Fruit fly (Drosophila melanogaster) whole organism, embryonic: ENCODE measurements around the gene Arpc1.

Source experiments
- Atf3 ChIP-seq: fragments of 200-800 bp; sonication (Bioruptor generic); optimal IDR thresholded peaks from 3 replicates; lab custom pipeline; 2016; ENCODE audit warnings: missing biosample characterization, missing genetic modification characterization
- CG11695 ChIP-seq: fragments of 200-800 bp; sonication (Bioruptor generic); IDR thresholded peaks from 3 replicates; pipeline ENCODE4 v1.3.6; 2022; ENCODE audit warnings: missing biosample characterization, missing genetic modification characterization
- CG11696 ChIP-seq: fragments of 200-800 bp; sonication (Bioruptor generic); IDR thresholded peaks from 2 replicates; pipeline ENCODE4 v1.3.6; 2022; ENCODE audit warnings: missing biosample characterization, missing genetic modification characterization
- CG12071 ChIP-seq: fragments of 200-800 bp; sonication (Bioruptor generic); optimal IDR thresholded peaks from 3 replicates; lab custom pipeline; 2018; ENCODE audit warnings: missing biosample characterization, mild to moderate bottlenecking, missing genetic modification characterization
- CG15269 ChIP-seq: fragments of 200-800 bp; sonication (Bioruptor generic); optimal IDR thresholded peaks from 2 replicates; lab custom pipeline; 2018; ENCODE audit warnings: missing biosample characterization, mild to moderate bottlenecking, missing genetic modification characterization, moderate library complexity
- CG1647 ChIP-seq: fragments of 200-800 bp; sonication (Bioruptor generic); optimal IDR thresholded peaks from 3 replicates; lab custom pipeline; 2016; ENCODE audit warnings: missing biosample characterization, missing genetic modification characterization
- CG17186 ChIP-seq: fragments of 200-800 bp; sonication (Bioruptor generic); optimal IDR thresholded peaks from 3 replicates; lab custom pipeline; 2017; ENCODE audit warnings: missing biosample characterization, missing genetic modification reagents, missing genetic modification characterization
- CG17328 ChIP-seq: fragments of 200-800 bp; sonication (Bioruptor generic); IDR thresholded peaks from 2 replicates; pipeline ENCODE4 v1.3.6; 2022; ENCODE audit warnings: missing biosample characterization, missing genetic modification characterization
- CG1832 ChIP-seq: fragments of 200-800 bp; sonication (Bioruptor generic); optimal IDR thresholded peaks from 2 replicates; lab custom pipeline; 2017; ENCODE audit warnings: missing biosample characterization, mild to moderate bottlenecking, missing genetic modification characterization, inconsistent platforms
- CG3065 ChIP-seq: fragments of 200-800 bp; sonication (Bioruptor generic); optimal IDR thresholded peaks from 2 replicates; lab custom pipeline; 2016; ENCODE audit warnings: missing biosample characterization, missing genetic modification characterization
- CG3838 ChIP-seq: fragments of 200-800 bp; sonication (Bioruptor generic); optimal IDR thresholded peaks from 3 replicates; lab custom pipeline; 2016; ENCODE audit warnings: missing biosample characterization, missing genetic modification characterization
- CG5180 ChIP-seq: fragments of 200-800 bp; sonication (Bioruptor generic); optimal IDR thresholded peaks from 3 replicates; lab custom pipeline; 2017; ENCODE audit warnings: missing biosample characterization, missing genetic modification characterization, mild to moderate bottlenecking, moderate library complexity, missing genetic modification reagents
- CG5953 ChIP-seq: fragments of 200-800 bp; sonication (Bioruptor generic); IDR thresholded peaks from 2 replicates; pipeline ENCODE4 v1.3.6; 2022; ENCODE audit warnings: missing biosample characterization, missing genetic modification characterization
- CG6791 ChIP-seq: fragments of 200-800 bp; sonication (Bioruptor generic); IDR thresholded peaks from 3 replicates; pipeline ENCODE4 v1.3.6; 2022; ENCODE audit warnings: missing biosample characterization, missing genetic modification characterization; ENCODE audit not compliant: partially characterized antibody
- CG8359 ChIP-seq: fragments of 200-800 bp; sonication (Bioruptor generic); optimal IDR thresholded peaks from 2 replicates; lab custom pipeline; 2017; ENCODE audit warnings: missing biosample characterization, mild to moderate bottlenecking, missing genetic modification characterization, borderline replicate concordance
- CG8944 ChIP-seq: fragments of 200-800 bp; sonication (Bioruptor generic); optimal IDR thresholded peaks from 3 replicates; lab custom pipeline; 2016; ENCODE audit warnings: missing biosample characterization, missing genetic modification characterization
- CTCF ChIP-seq: fragments of 200-800 bp; sonication (Bioruptor generic); optimal IDR thresholded peaks from 2 replicates; lab custom pipeline; 2017; ENCODE audit warnings: missing biosample characterization, mild to moderate bottlenecking, missing genetic modification characterization, moderate library complexity
- Dll ChIP-seq: fragments of 200-800 bp; sonication (Bioruptor generic); IDR thresholded peaks from 4 replicates; pipeline ENCODE4 v1.3.6; 2022; ENCODE audit warnings: missing biosample characterization, missing genetic modification characterization; ENCODE audit not compliant: partially characterized antibody
- Ets65A ChIP-seq: fragments of 200-800 bp; sonication (Bioruptor generic); peaks from one replicate; lab custom pipeline; 2016; ENCODE audit warnings: missing biosample characterization, missing genetic modification characterization
- Fer3 ChIP-seq: fragments of 200-800 bp; sonication (Bioruptor generic); optimal IDR thresholded peaks from 2 replicates; lab custom pipeline; 2018; ENCODE audit warnings: missing biosample characterization, mild to moderate bottlenecking, missing genetic modification characterization, moderate library complexity
- HLH4C ChIP-seq: fragments of 200-800 bp; sonication (Bioruptor generic); IDR thresholded peaks from 3 replicates; pipeline ENCODE4 v1.3.6; 2022; ENCODE audit warnings: missing biosample characterization, missing genetic modification characterization; ENCODE audit not compliant: partially characterized antibody
- Hr3 ChIP-seq: fragments of 200-800 bp; sonication (Bioruptor generic); optimal IDR thresholded peaks from 3 replicates; lab custom pipeline; 2016; ENCODE audit warnings: missing biosample characterization, missing genetic modification characterization
- Kr ChIP-seq: fragments of 200-800 bp; sonication (Bioruptor generic); optimal IDR thresholded peaks from 2 replicates; lab custom pipeline; 2017; ENCODE audit warnings: missing biosample characterization, mild to moderate bottlenecking, missing genetic modification characterization
- Oaz ChIP-seq: fragments of 200-800 bp; sonication (Bioruptor generic); IDR thresholded peaks from 2 replicates; pipeline ENCODE4 v1.3.6; 2022; ENCODE audit warnings: missing biosample characterization, missing genetic modification characterization
- Optix ChIP-seq: fragments of 200-800 bp; sonication (Bioruptor generic); IDR thresholded peaks from 3 replicates; pipeline ENCODE4 v1.3.6; 2022; ENCODE audit warnings: missing biosample characterization, missing genetic modification characterization
- PHDP ChIP-seq: fragments of 200-800 bp; sonication (Bioruptor generic); optimal IDR thresholded peaks from 3 replicates; lab custom pipeline; 2018; ENCODE audit warnings: missing biosample characterization, mild to moderate bottlenecking, missing genetic modification characterization, moderate library complexity
- Ravus ChIP-seq: fragments of 200-800 bp; sonication (Bioruptor generic); IDR thresholded peaks from 2 replicates; pipeline ENCODE4 v1.3.6; 2022; ENCODE audit warnings: missing biosample characterization, missing genetic modification characterization
- YL-1 ChIP-seq: fragments of 200-800 bp; sonication (Bioruptor generic); optimal IDR thresholded peaks from 3 replicates; lab custom pipeline; 2017; ENCODE audit warnings: missing biosample characterization, mild to moderate bottlenecking, missing genetic modification characterization
- aop ChIP-seq: fragments of 200-800 bp; sonication (Bioruptor generic); IDR thresholded peaks from 2 replicates; pipeline ENCODE4 v1.3.6; 2022; ENCODE audit warnings: missing biosample characterization, missing genetic modification characterization
- az2 ChIP-seq: fragments of 200-800 bp; sonication (Bioruptor generic); optimal IDR thresholded peaks from 3 replicates; lab custom pipeline; 2016; ENCODE audit warnings: missing biosample characterization, missing genetic modification characterization
- cas ChIP-seq: fragments of 200-800 bp; sonication (Bioruptor generic); IDR thresholded peaks from 2 replicates; pipeline ENCODE4 v1.3.6; 2022; ENCODE audit warnings: missing biosample characterization, missing genetic modification characterization
- corto ChIP-seq: fragments of 200-800 bp; sonication (Bioruptor generic); optimal IDR thresholded peaks from 2 replicates; lab custom pipeline; 2016; ENCODE audit warnings: missing biosample characterization, mild to moderate bottlenecking, missing genetic modification characterization, moderate library complexity
- da ChIP-seq: fragments of 200-800 bp; sonication (Bioruptor generic); optimal IDR thresholded peaks from 2 replicates; lab custom pipeline; 2016; ENCODE audit warnings: missing biosample characterization, missing genetic modification characterization
- exex ChIP-seq: fragments of 200-800 bp; sonication (Bioruptor generic); optimal IDR thresholded peaks from 4 replicates; lab custom pipeline; 2018; ENCODE audit warnings: missing biosample characterization, mild to moderate bottlenecking, missing genetic modification characterization, moderate library complexity
- fd3F ChIP-seq: fragments of 200-800 bp; sonication (Bioruptor generic); optimal IDR thresholded peaks from 2 replicates; lab custom pipeline; 2018; ENCODE audit warnings: missing biosample characterization, mild to moderate bottlenecking, missing genetic modification characterization, moderate library complexity
- gem ChIP-seq: fragments of 200-800 bp; sonication (Bioruptor generic); optimal IDR thresholded peaks from 2 replicates; lab custom pipeline; 2019; ENCODE audit warnings: missing biosample characterization, mild to moderate bottlenecking, missing genetic modification characterization, moderate library complexity
- gt ChIP-seq: fragments of 200-800 bp; sonication (Bioruptor generic); IDR thresholded peaks from 2 replicates; pipeline ENCODE4 v1.3.6; 2022; ENCODE audit warnings: missing biosample characterization, missing genetic modification characterization
- her ChIP-seq: fragments of 200-800 bp; sonication (Bioruptor generic); optimal IDR thresholded peaks from 2 replicates; lab custom pipeline; 2016; ENCODE audit warnings: missing biosample characterization, missing genetic modification characterization
- lab ChIP-seq: fragments of 200-800 bp; sonication (Bioruptor generic); optimal IDR thresholded peaks from 3 replicates; lab custom pipeline; 2017; ENCODE audit warnings: missing biosample characterization, missing genetic modification characterization, mild to moderate bottlenecking, moderate library complexity, missing genetic modification reagents
- nmo ChIP-seq: fragments of 200-800 bp; sonication (Bioruptor generic); optimal IDR thresholded peaks from 2 replicates; lab custom pipeline; 2018; ENCODE audit warnings: missing biosample characterization, mild to moderate bottlenecking, missing genetic modification characterization, moderate library complexity
- pita ChIP-seq: fragments of 200-800 bp; sonication (Bioruptor generic); optimal IDR thresholded peaks from 2 replicates; lab custom pipeline; 2017; ENCODE audit warnings: missing biosample characterization, mild to moderate bottlenecking, missing genetic modification characterization
- ro ChIP-seq: fragments of 200-800 bp; sonication (Bioruptor generic); IDR thresholded peaks from 2 replicates; pipeline ENCODE4 v1.3.6; 2022; ENCODE audit warnings: missing biosample characterization, missing genetic modification characterization
- salm ChIP-seq: fragments of 200-800 bp; sonication (Bioruptor generic); optimal IDR thresholded peaks from 2 replicates; lab custom pipeline; 2018; ENCODE audit warnings: missing biosample characterization, mild to moderate bottlenecking, missing genetic modification characterization
- slbo ChIP-seq: fragments of 200-800 bp; sonication (Bioruptor generic); IDR thresholded peaks from 2 replicates; pipeline ENCODE4 v1.3.6; 2022; ENCODE audit warnings: missing biosample characterization, missing genetic modification characterization
- sug ChIP-seq: fragments of 200-800 bp; optimal IDR thresholded peaks from 2 replicates; lab custom pipeline; 2019; ENCODE audit warnings: missing biosample characterization, mild to moderate bottlenecking, missing genetic modification characterization, moderate library complexity
- tll ChIP-seq, 2 experiments: fragments of 200-800 bp in 1 of 2; fragments of >200 bp in 1 of 2; sonication (Bioruptor generic) in 1 of 2; optimal IDR thresholded peaks; 2 replicates each; lab custom pipeline; 2017 to 2019; ENCODE audit warnings: missing biosample characterization in 2 of 2, missing genetic modification characterization in 2 of 2, mild to moderate bottlenecking in 1 of 2, moderate library complexity in 1 of 2
- tna ChIP-seq: fragments of 200-800 bp; sonication (Bioruptor generic); IDR thresholded peaks from 2 replicates; pipeline ENCODE4 v1.3.6; 2022; ENCODE audit warnings: missing biosample characterization, missing genetic modification characterization; ENCODE audit not compliant: partially characterized antibody
- toy ChIP-seq: fragments of 200-800 bp; sonication (Bioruptor generic); IDR thresholded peaks from 2 replicates; pipeline ENCODE4 v1.3.6; 2022; ENCODE audit warnings: missing biosample characterization, missing genetic modification characterization
- unpg ChIP-seq: fragments of 200-800 bp; sonication (Bioruptor generic); optimal IDR thresholded peaks from 3 replicates; lab custom pipeline; 2018; ENCODE audit warnings: missing biosample characterization, mild to moderate bottlenecking, missing genetic modification characterization, moderate library complexity
- zf30C ChIP-seq: fragments of 200-800 bp; sonication (Bioruptor generic); optimal IDR thresholded peaks from 3 replicates; lab custom pipeline; 2018; ENCODE audit warnings: missing biosample characterization, mild to moderate bottlenecking, missing genetic modification characterization

Arpc1 gene

DNA sequence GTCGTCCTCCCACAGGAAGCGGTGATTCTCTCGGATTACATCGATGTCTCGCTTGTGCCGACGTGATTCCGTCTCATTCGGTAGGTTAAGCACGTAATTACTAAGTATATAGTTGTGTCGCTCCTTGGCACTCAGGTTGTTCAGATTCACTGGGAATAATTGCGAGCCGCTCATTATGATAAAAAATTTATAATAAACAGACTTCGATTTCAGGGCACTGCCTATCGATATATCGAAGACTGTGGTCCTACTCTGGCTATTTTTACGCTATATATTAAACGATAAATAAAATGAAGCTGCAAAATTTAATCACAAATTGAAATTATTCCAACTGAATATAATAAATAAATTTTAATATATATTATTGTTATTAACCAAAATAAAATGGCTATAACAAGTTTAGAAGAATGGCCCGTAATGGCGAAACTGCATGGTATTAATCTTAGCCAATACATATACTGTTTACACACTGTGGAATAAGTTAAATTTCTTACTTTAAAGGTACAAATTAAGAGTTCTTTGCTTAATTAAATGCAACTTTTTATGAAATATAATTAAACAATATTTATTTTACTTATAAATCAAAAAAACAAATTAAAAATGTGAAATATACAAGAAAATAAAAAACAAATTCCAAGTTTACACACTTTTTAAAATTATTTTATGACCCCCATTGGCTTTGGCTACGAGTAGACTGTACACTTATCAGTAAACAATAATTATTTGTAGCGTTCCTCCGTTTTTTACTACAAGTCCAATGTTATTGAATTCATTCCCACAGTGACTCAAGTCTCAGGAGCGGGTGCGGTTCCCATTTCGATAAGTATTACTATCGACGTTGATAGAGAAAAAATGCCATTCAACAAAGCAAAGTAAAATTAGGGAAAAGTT, 46.0 kb downstream of the Arpc1 start, which contains the start of gene Eato (continued):
- TF ChIP-seq CG17186 (GFP tag; lab: Kevin White, UChicago), result no peak
- no peak for TF ChIP-seq Oaz (GFP tag; lab: Robert Waterston, UW)
- TF ChIP-seq Dll (GFP tag; lab: Robert Waterston, UW), result peak; percentile 65
- peak; percentile 55 for TF ChIP-seq slbo (GFP tag; lab: Robert Waterston, UW)
- no peak for TF ChIP-seq CG3065 (GFP tag; lab: Kevin White, UChicago)
- TF ChIP-seq cas (GFP tag; lab: Robert Waterston, UW), result no peak
- TF ChIP-seq salm (tag; lab: Kevin White, UChicago), result no peak
- no peak for TF ChIP-seq tll (GFP tag; optimal IDR thresholded peaks at IDR 0.05; lab: Kevin White, UChicago)
- TF ChIP-seq tna, result no peak
- TF ChIP-seq gt (GFP tag; lab: Robert Waterston, UW), result no peak
- TF ChIP-seq CG8944, result no peak
- no peak for TF ChIP-seq toy
- no peak for TF ChIP-seq Fer3
- TF ChIP-seq sug (tag; lab: Kevin White, UChicago), result no peak
- no peak for TF ChIP-seq CG11696 (GFP tag; lab: Robert Waterston, UW)
- TF ChIP-seq gem (tag; lab: Kevin White, UChicago), result no peak
- no peak for TF ChIP-seq aop (GFP tag; lab: Robert Waterston, UW)
- TF ChIP-seq Hr3, result peak; percentile 4
- TF ChIP-seq Ets65A (GFP tag; lab: Kevin White, UChicago), result no peak
- peak; percentile 25 for TF ChIP-seq nmo (GFP tag; lab: Kevin White, UChicago)
- no peak for TF ChIP-seq Atf3 (GFP tag; lab: Kevin White, UChicago)
- no peak for TF ChIP-seq Ravus (GFP tag; lab: Robert Waterston, UW)
- TF ChIP-seq CG1832, result no peak
- peak; percentile 46; the same call in 1 of the 3 replicates for TF ChIP-seq HLH4C (GFP tag; lab: Robert Waterston, UW)
- TF ChIP-seq unpg (GFP tag; lab: Kevin White, UChicago), result no peak
- TF ChIP-seq CG3838 (GFP tag; lab: Kevin White, UChicago), result no peak
- no peak for TF ChIP-seq Kr (GFP tag; lab: Kevin White, UChicago)
- no peak for TF ChIP-seq CG8359 (GFP tag; lab: Kevin White, UChicago)
- TF ChIP-seq CG1647 (GFP tag; lab: Kevin White, UChicago), result no peak
- no peak for TF ChIP-seq YL-1 (GFP tag; lab: Kevin White, UChicago)
- TF ChIP-seq CG12071 (GFP tag; lab: Kevin White, UChicago), result no peak
- TF ChIP-seq PHDP (tag; lab: Kevin White, UChicago), result no peak
- no peak for TF ChIP-seq CG5953 (GFP tag; lab: Robert Waterston, UW)
- TF ChIP-seq da (GFP tag; lab: Kevin White, UChicago), result no peak
- TF ChIP-seq CG11695 (GFP tag; lab: Robert Waterston, UW), result no peak
- TF ChIP-seq az2 (GFP tag; lab: Kevin White, UChicago), result no peak
- TF ChIP-seq CTCF (GFP tag; lab: Kevin White, UChicago), result no peak
- no peak for TF ChIP-seq lab (GFP tag; lab: Kevin White, UChicago)
- no peak for TF ChIP-seq CG5180
- TF ChIP-seq fd3F (GFP tag; lab: Kevin White, UChicago), result no peak
- TF ChIP-seq corto (GFP tag; lab: Kevin White, UChicago), result no peak
- no peak for TF ChIP-seq CG15269 (tag; lab: Kevin White, UChicago)
- TF ChIP-seq her, result no peak
- no peak for TF ChIP-seq pita (GFP tag; lab: Kevin White, UChicago)
- no peak for TF ChIP-seq exex (tag; lab: Kevin White, UChicago)
- TF ChIP-seq Optix, result no peak
- TF ChIP-seq ro, result no peak
- TF ChIP-seq CG6791 (GFP tag; lab: Robert Waterston, UW), result peak; percentile 44; the same call in 2 of the 3 replicates
- no peak for TF ChIP-seq zf30C (GFP tag; lab: Kevin White, UChicago)
- TF ChIP-seq CG17328 (GFP tag; lab: Robert Waterston, UW), result no peak
